Fruit fly (Drosophila melanogaster): ENCODE results near the gene MTA1-like.

The MTA1-like gene

DNA sequence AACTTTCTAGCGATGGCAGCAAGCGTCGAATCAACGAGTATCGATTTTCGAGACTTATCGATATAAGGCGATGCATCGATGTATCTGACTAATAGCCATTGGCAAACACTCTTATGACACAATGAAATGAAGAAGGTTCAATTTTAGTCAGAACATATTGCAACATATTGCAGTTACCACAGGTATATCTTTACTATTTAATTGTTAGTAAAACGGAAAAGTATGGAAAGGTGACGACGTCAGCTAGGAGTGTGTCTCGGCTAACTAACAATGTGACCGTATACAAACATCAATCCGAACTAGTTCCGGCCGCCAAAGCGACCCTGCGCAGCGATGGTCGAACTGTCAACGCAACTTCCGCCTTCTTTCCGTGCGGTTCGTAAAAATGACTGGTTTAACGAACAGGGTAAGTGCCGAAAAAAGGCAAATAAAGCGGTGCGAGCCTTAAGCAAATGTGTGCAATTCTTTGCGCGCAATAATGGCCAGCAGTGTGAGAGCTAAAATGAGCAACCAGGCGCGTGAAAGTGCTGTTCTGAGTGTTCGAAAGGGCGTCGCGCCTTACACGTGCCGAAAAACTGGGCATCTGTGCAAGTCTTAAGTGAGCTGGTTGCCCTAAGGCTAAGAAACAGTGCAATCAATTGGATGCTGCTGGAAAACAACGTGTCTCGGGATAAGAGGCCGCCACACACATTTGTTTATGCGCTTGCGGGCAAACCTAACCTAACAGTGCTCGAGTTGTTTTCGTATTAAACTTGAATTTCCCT is 24.2 kb downstream of the MTA1-like start, which contains the start of the genes Dph4, Spec2 and RpL13A (continued):
- TF ChIP-seq Trl (optimal IDR thresholded peaks at IDR 0.05) (no peak), Trl (GFP tag; optimal IDR thresholded peaks at IDR 0.05) (peak; percentile 94), cwo (GFP tag; optimal IDR thresholded peaks at IDR 0.05) (peak; percentile 5), CG31388 (GFP tag; optimal IDR thresholded peaks at IDR 0.05) (no peak), Blimp-1 (GFP tag; optimal IDR thresholded peaks at IDR 0.05) (peak; percentile 65), CG8089 (GFP tag; optimal IDR thresholded peaks at IDR 0.05) (peak; percentile 93), HmgD (GFP tag; optimal IDR thresholded peaks at IDR 0.05) (peak; percentile 86), Nf-YC (tag; optimal IDR thresholded peaks at IDR 0.05) (peak; percentile 83), maf-S (GFP tag; optimal IDR thresholded peaks at IDR 0.05) (peak; percentile 88), Bteb2 (GFP tag; optimal IDR thresholded peaks at IDR 0.05) (peak; percentile 92), Abd-B (GFP tag; optimal IDR thresholded peaks at IDR 0.05) (no peak), tap (tag; optimal IDR thresholded peaks at IDR 0.05) (peak; percentile 69), CG14667 (GFP tag; IDR thresholded peaks at IDR 0.05) (no peak), grn (GFP tag; optimal IDR thresholded peaks at IDR 0.05) (peak; percentile 76), lbe (GFP tag; optimal IDR thresholded peaks at IDR 0.05) (peak; percentile 85), H2.0 (GFP tag; IDR thresholded peaks at IDR 0.05) (no peak), tna (GFP tag; IDR thresholded peaks at IDR 0.05; ENCODE audit: partially characterized antibody) (no peak), CG3995 (GFP tag; optimal IDR thresholded peaks at IDR 0.05) (peak; percentile 83), NK7.1 (GFP tag; optimal IDR thresholded peaks at IDR 0.05) (peak; percentile 90), bbx (GFP tag; IDR thresholded peaks at IDR 0.05; ENCODE audit: partially characterized antibody) (no peak), Doc3 (GFP tag; IDR thresholded peaks at IDR 0.05; ENCODE audit: partially characterized antibody) (no peak), CG10462 (GFP tag; optimal IDR thresholded peaks at IDR 0.05) (peak; percentile 76), pzg (GFP tag; optimal IDR thresholded peaks at IDR 0.05) (peak; percentile 98), Dip3 (GFP tag; optimal IDR thresholded peaks at IDR 0.05) (peak; percentile 89), fu2 (GFP tag; optimal IDR thresholded peaks at IDR 0.05) (peak; percentile 88), stwl (tag; optimal IDR thresholded peaks at IDR 0.05) (peak; percentile 75), MBD-R2 (GFP tag; IDR thresholded peaks at IDR 0.05) (no peak), Atf-2 (GFP tag; optimal IDR thresholded peaks at IDR 0.05) (peak; percentile 88), CG6813 (GFP tag; optimal IDR thresholded peaks at IDR 0.05) (peak; percentile 95), jigr1 (GFP tag; IDR thresholded peaks at IDR 0.05) (no peak), CG8765 (GFP tag; IDR thresholded peaks at IDR 0.05) (no peak), Awh (GFP tag; IDR thresholded peaks at IDR 0.05) (no peak), CG17568 (GFP tag; optimal IDR thresholded peaks at IDR 0.05) (peak; percentile 88), chm (GFP tag; IDR thresholded peaks at IDR 0.05) (no peak), CG8478 (optimal IDR thresholded peaks at IDR 0.05) (peak; percentile 69), sqz (GFP tag; optimal IDR thresholded peaks at IDR 0.05) (peak; percentile 82), danr (GFP tag; IDR thresholded peaks at IDR 0.05) (no peak), sc (optimal IDR thresholded peaks at IDR 0.05) (no peak), sc (GFP tag; optimal IDR thresholded peaks at IDR 0.05) (peak; percentile 86), nerfin-1 (tag; optimal IDR thresholded peaks at IDR 0.05) (peak; percentile 89), knrl (GFP tag; IDR thresholded peaks at IDR 0.05; ENCODE audit: partially characterized antibody) (no peak), dysf (GFP tag; IDR thresholded peaks at IDR 0.05) (no peak), ttk (GFP tag; IDR thresholded peaks at IDR 0.05) (no peak), CG12299 (tag; optimal IDR thresholded peaks at IDR 0.05) (peak; percentile 83), gt (GFP tag; IDR thresholded peaks at IDR 0.05) (no peak), CG16779 (GFP tag; IDR thresholded peaks at IDR 0.05) (no peak), sisA (GFP tag; IDR thresholded peaks at IDR 0.05) (no peak), amos (GFP tag; IDR thresholded peaks at IDR 0.05; ENCODE audit: partially characterized antibody) (no peak), CG7963 (GFP tag; IDR thresholded peaks at IDR 0.05; ENCODE audit: partially characterized antibody) (no peak), kah (GFP tag; optimal IDR thresholded peaks at IDR 0.05) (peak; percentile 80), CG4854 (GFP tag; optimal IDR thresholded peaks at IDR 0.05) (peak; percentile 89)
